Worm (Caenorhabditis elegans) whole organism, L2 larva: ENCODE data around the gene T28A11.22.

Source experiments
- F13H6.1 ChIP-seq: sonication (generic microtip); optimal IDR thresholded peaks from 2 replicates; lab custom pipeline; 2016; ENCODE audit warnings: missing genetic modification characterization, missing compliant biosample characterization
- ZK546.5 ChIP-seq: sonication (generic microtip); optimal IDR thresholded peaks from 2 replicates; lab custom pipeline; 2017; ENCODE audit warnings: missing biosample characterization, missing genetic modification characterization
- egl-27 ChIP-seq: sonication (generic microtip); optimal IDR thresholded peaks from 3 replicates; lab custom pipeline; 2017; ENCODE audit warnings: missing biosample characterization, missing genetic modification reagents, missing genetic modification characterization
- fos-1 ChIP-seq: fragments of 150-350 bp; optimal IDR thresholded peaks from 2 replicates; lab custom pipeline; 2014; ENCODE audit warnings: missing biosample characterization, missing genetic modification characterization
- mdl-1 ChIP-seq, 2 experiments: fragments of 150-350 bp in 1 of 2; sonication (generic microtip) in 1 of 2; optimal IDR thresholded peaks; 2 replicates each; lab custom pipeline; 2017; ENCODE audit warnings: missing biosample characterization in 2 of 2, missing genetic modification characterization in 2 of 2
- nhr-12 ChIP-seq: fragments of 150-350 bp; optimal IDR thresholded peaks from 2 replicates; lab custom pipeline; 2014; ENCODE audit warnings: missing biosample characterization, missing genetic modification characterization
- nhr-237 ChIP-seq: fragments of 150-350 bp; optimal IDR thresholded peaks from 2 replicates; lab custom pipeline; 2014; ENCODE audit warnings: missing biosample characterization, missing genetic modification characterization
- nhr-25 ChIP-seq: fragments of 150-350 bp; sonication (generic microtip); optimal IDR thresholded peaks from 3 replicates; lab custom pipeline; 2014; ENCODE audit warnings: missing biosample characterization, missing genetic modification characterization
- nhr-77 ChIP-seq: fragments of 150-350 bp; optimal IDR thresholded peaks from 2 replicates; lab custom pipeline; 2014; ENCODE audit warnings: missing biosample characterization, missing genetic modification characterization
- skn-1 ChIP-seq: sonication (generic microtip); optimal IDR thresholded peaks from 2 replicates; lab custom pipeline; 2017; ENCODE audit warnings: missing biosample characterization, missing genetic modification characterization
- snpc-4 ChIP-seq: fragments of 150-350 bp; optimal IDR thresholded peaks from 2 replicates; lab custom pipeline; 2014; ENCODE audit warnings: missing biosample characterization, missing genetic modification characterization

- TF ChIP-seq nhr-237 (tag; lab: Kevin White, UChicago), result no peak
- no peak for TF ChIP-seq skn-1 (tag; lab: Kevin White, UChicago)
- no peak for TF ChIP-seq F13H6.1 (tag; lab: Kevin White, UChicago)
- no peak for TF ChIP-seq snpc-4 (tag; lab: Kevin White, UChicago)
- TF ChIP-seq egl-27 (tag; lab: Kevin White, UChicago), result no peak
- no peak for TF ChIP-seq nhr-12 (tag; lab: Kevin White, UChicago)
- TF ChIP-seq fos-1, result no peak
- TF ChIP-seq nhr-77, result no peak
- TF ChIP-seq mdl-1 (tag; optimal IDR thresholded peaks at IDR 0.05; lab: Kevin White, UChicago), result no peak
- no peak for TF ChIP-seq nhr-25 (tag; lab: Kevin White, UChicago)
- no peak for TF ChIP-seq ZK546.5
These were observed 44.5 kb downstream of the T28A11.22 start, which contains the start of gene srbc-1 for ce11 chrV:3301898-3302297.
